Fruit fly (Drosophila melanogaster) whole organism, embryonic: ENCODE results near the gene puc.
A peak's percentile ranks its signal among the peaks of the same experiment; 100 is the strongest.

Source experiments
- BEAF-32 ChIP-seq: fragments of 200-800 bp; sonication (Bioruptor generic); optimal IDR thresholded peaks from 3 replicates; lab custom pipeline; 2017; ENCODE audit warnings: missing biosample characterization, missing genetic modification characterization, mild to moderate bottlenecking, moderate library complexity, missing genetic modification reagents
- CG10209 ChIP-seq: fragments of 200-800 bp; sonication (Bioruptor generic); optimal IDR thresholded peaks from 3 replicates; lab custom pipeline; 2017; ENCODE audit warnings: missing biosample characterization, mild to moderate bottlenecking, missing genetic modification characterization, missing genetic modification reagents
- CG10366 ChIP-seq: fragments of 200-800 bp; sonication (Bioruptor generic); IDR thresholded peaks from 2 replicates; pipeline ENCODE4 v1.3.6; 2022; ENCODE audit warnings: missing biosample characterization, missing genetic modification characterization
- CG11085 ChIP-seq: fragments of 200-800 bp; sonication (Bioruptor generic); IDR thresholded peaks from 2 replicates; pipeline ENCODE4 v1.3.6; 2022; ENCODE audit warnings: missing biosample characterization, missing genetic modification characterization
- CG15479 ChIP-seq: fragments of 200-800 bp; sonication (Bioruptor generic); optimal IDR thresholded peaks from 3 replicates; lab custom pipeline; 2019; ENCODE audit warnings: missing biosample characterization, mild to moderate bottlenecking, missing genetic modification characterization, moderate library complexity
- CG16813 ChIP-seq: fragments of 200-800 bp; sonication (Bioruptor generic); IDR thresholded peaks from 3 replicates; pipeline ENCODE4 v1.3.6; 2022; ENCODE audit warnings: missing biosample characterization, missing genetic modification characterization; ENCODE audit not compliant: partially characterized antibody
- CG17385 ChIP-seq: fragments of 200-800 bp; sonication (Bioruptor generic); optimal IDR thresholded peaks from 3 replicates; lab custom pipeline; 2018; ENCODE audit warnings: missing biosample characterization, mild to moderate bottlenecking, missing genetic modification characterization
- CG17568 ChIP-seq: fragments of 200-800 bp; sonication (Bioruptor generic); optimal IDR thresholded peaks from 2 replicates; lab custom pipeline; 2018; ENCODE audit warnings: missing biosample characterization, mild to moderate bottlenecking, missing genetic modification characterization, moderate library complexity
- CG17612 ChIP-seq: fragments of 200-800 bp; sonication (Bioruptor generic); IDR thresholded peaks from 2 replicates; pipeline ENCODE4 v1.3.6; 2022; ENCODE audit warnings: missing biosample characterization, missing genetic modification characterization
- CG1792 ChIP-seq: fragments of 200-800 bp; sonication (Bioruptor generic); optimal IDR thresholded peaks from 2 replicates; lab custom pipeline; 2016; ENCODE audit warnings: missing biosample characterization, missing genetic modification characterization
- CG18599 ChIP-seq: fragments of 200-800 bp; sonication (Bioruptor generic); optimal IDR thresholded peaks from 3 replicates; lab custom pipeline; 2017; ENCODE audit warnings: missing biosample characterization, missing genetic modification characterization, mild to moderate bottlenecking, moderate library complexity, missing genetic modification reagents
- CG18619 ChIP-seq: fragments of 200-800 bp; sonication (Bioruptor generic); optimal IDR thresholded peaks from 3 replicates; lab custom pipeline; 2017; ENCODE audit warnings: missing biosample characterization, mild to moderate bottlenecking, missing genetic modification characterization
- CG30020 ChIP-seq: fragments of 200-800 bp; optimal IDR thresholded peaks from 2 replicates; lab custom pipeline; 2019; ENCODE audit warnings: missing biosample characterization, mild to moderate bottlenecking, missing genetic modification characterization, moderate library complexity
- CG3838 ChIP-seq: fragments of 200-800 bp; sonication (Bioruptor generic); optimal IDR thresholded peaks from 3 replicates; lab custom pipeline; 2016; ENCODE audit warnings: missing biosample characterization, missing genetic modification characterization
- CG4707 ChIP-seq: fragments of 200-800 bp; sonication (Bioruptor generic); optimal IDR thresholded peaks from 2 replicates; lab custom pipeline; 2018; ENCODE audit warnings: missing biosample characterization, mild to moderate bottlenecking, missing genetic modification characterization, moderate library complexity
- CG7928 ChIP-seq: fragments of 200-800 bp; sonication (Bioruptor generic); optimal IDR thresholded peaks from 2 replicates; lab custom pipeline; 2017; ENCODE audit warnings: missing biosample characterization, mild to moderate bottlenecking, missing genetic modification characterization
- CG9817 ChIP-seq: fragments of 200-800 bp; sonication (Bioruptor generic); optimal IDR thresholded peaks from 2 replicates; lab custom pipeline; 2018; ENCODE audit warnings: missing biosample characterization, mild to moderate bottlenecking, missing genetic modification characterization, moderate library complexity
- D19A ChIP-seq: fragments of 200-800 bp; optimal IDR thresholded peaks from 3 replicates; lab custom pipeline; 2019; ENCODE audit warnings: missing biosample characterization, mild to moderate bottlenecking, missing genetic modification characterization, moderate library complexity
- E2f2 ChIP-seq: fragments of 200-800 bp; sonication (Bioruptor generic); IDR thresholded peaks from 2 replicates; pipeline ENCODE4 v1.3.6; 2022; ENCODE audit warnings: missing biosample characterization, missing genetic modification characterization
- HHEX ChIP-seq: fragments of 200-800 bp; sonication (Bioruptor generic); optimal IDR thresholded peaks from 3 replicates; lab custom pipeline; 2017; ENCODE audit warnings: missing biosample characterization, mild to moderate bottlenecking, missing genetic modification characterization, missing genetic modification reagents
- Hsf ChIP-seq: fragments of 200-800 bp; sonication (Bioruptor generic); optimal IDR thresholded peaks from 3 replicates; lab custom pipeline; 2016; ENCODE audit warnings: missing biosample characterization, missing genetic modification characterization
- NK7.1 ChIP-seq: fragments of 200-800 bp; sonication (Bioruptor generic); optimal IDR thresholded peaks from 3 replicates; lab custom pipeline; 2016; ENCODE audit warnings: missing biosample characterization, missing genetic modification characterization
- Nf-YC ChIP-seq: fragments of 200-800 bp; optimal IDR thresholded peaks from 3 replicates; lab custom pipeline; 2019; ENCODE audit warnings: missing biosample characterization, mild to moderate bottlenecking, missing genetic modification characterization, moderate library complexity
- NfI ChIP-seq: fragments of 200-800 bp; sonication (Bioruptor generic); optimal IDR thresholded peaks from 3 replicates; lab custom pipeline; 2018; ENCODE audit warnings: missing biosample characterization, mild to moderate bottlenecking, missing genetic modification characterization, moderate library complexity
- Oli ChIP-seq: fragments of 200-800 bp; sonication (Bioruptor generic); optimal IDR thresholded peaks from 2 replicates; lab custom pipeline; 2018; ENCODE audit warnings: missing biosample characterization, mild to moderate bottlenecking, missing genetic modification characterization, moderate library complexity
- Sox100B ChIP-seq: fragments of 200-800 bp; sonication (Bioruptor generic); optimal IDR thresholded peaks from 3 replicates; lab custom pipeline; 2018; ENCODE audit warnings: missing biosample characterization, mild to moderate bottlenecking, missing genetic modification characterization
- Taf1 ChIP-seq: fragments of 200-800 bp; sonication (Bioruptor generic); IDR thresholded peaks from 2 replicates; pipeline ENCODE4 v1.3.6; 2022; ENCODE audit warnings: missing biosample characterization, missing genetic modification characterization
- bsh ChIP-seq, 2 experiments: fragments of 200-800 bp; sonication (Bioruptor generic); optimal IDR thresholded peaks; 2 replicates each; lab custom pipeline; 2017 to 2018; ENCODE audit warnings: mild to moderate bottlenecking in 2 of 2, missing biosample characterization in 2 of 2, missing genetic modification characterization in 2 of 2, moderate library complexity in 1 of 2
- emc ChIP-seq: fragments of 200-800 bp; sonication (Bioruptor generic); optimal IDR thresholded peaks from 2 replicates; lab custom pipeline; 2016; ENCODE audit warnings: missing biosample characterization, missing genetic modification characterization
- fru ChIP-seq: fragments of >200 bp; optimal IDR thresholded peaks from 2 replicates; lab custom pipeline; 2017
- gcm2 ChIP-seq: fragments of 200-800 bp; sonication (Bioruptor generic); optimal IDR thresholded peaks from 2 replicates; lab custom pipeline; 2016; ENCODE audit warnings: missing biosample characterization, missing genetic modification characterization
- grau ChIP-seq: fragments of 200-800 bp; optimal IDR thresholded peaks from 3 replicates; lab custom pipeline; 2019; ENCODE audit warnings: missing biosample characterization, mild to moderate bottlenecking, missing genetic modification characterization, moderate library complexity
- nom ChIP-seq: fragments of 200-800 bp; sonication (Bioruptor generic); optimal IDR thresholded peaks from 2 replicates; lab custom pipeline; 2017; ENCODE audit warnings: missing biosample characterization, missing genetic modification characterization, mild to moderate bottlenecking, moderate library complexity, missing genetic modification reagents
- pan ChIP-seq, 4 experiments: fragments of >200 bp in 3 of 4; fragments of 200-800 bp in 1 of 4; sonication (Bioruptor generic) in 1 of 4; optimal IDR thresholded peaks in 3 of 4; IDR thresholded peaks in 1 of 4; 2 replicates each; pipeline versions ENCODE4 v1.3.6 to Lab custom; 2017 to 2022; ENCODE audit warnings: missing biosample characterization in 2 of 4, missing genetic modification characterization in 2 of 4, mixed read lengths in 1 of 4
- sens ChIP-seq: fragments of 200-800 bp; sonication (Bioruptor generic); peaks from one replicate; lab custom pipeline; 2016; ENCODE audit warnings: missing biosample characterization, missing genetic modification characterization
- sqz ChIP-seq: fragments of 200-800 bp; sonication (Bioruptor generic); optimal IDR thresholded peaks from 3 replicates; lab custom pipeline; 2018; ENCODE audit warnings: missing biosample characterization, mild to moderate bottlenecking, missing genetic modification characterization
- tin ChIP-seq: fragments of 200-800 bp; sonication (Bioruptor generic); optimal IDR thresholded peaks from 3 replicates; lab custom pipeline; 2016; ENCODE audit warnings: missing biosample characterization, missing genetic modification characterization
- vvl ChIP-seq: fragments of 200-800 bp; sonication (Bioruptor generic); IDR thresholded peaks from 2 replicates; pipeline ENCODE4 v1.3.6; 2022; ENCODE audit warnings: missing biosample characterization, missing genetic modification characterization

Gene puc

DNA sequence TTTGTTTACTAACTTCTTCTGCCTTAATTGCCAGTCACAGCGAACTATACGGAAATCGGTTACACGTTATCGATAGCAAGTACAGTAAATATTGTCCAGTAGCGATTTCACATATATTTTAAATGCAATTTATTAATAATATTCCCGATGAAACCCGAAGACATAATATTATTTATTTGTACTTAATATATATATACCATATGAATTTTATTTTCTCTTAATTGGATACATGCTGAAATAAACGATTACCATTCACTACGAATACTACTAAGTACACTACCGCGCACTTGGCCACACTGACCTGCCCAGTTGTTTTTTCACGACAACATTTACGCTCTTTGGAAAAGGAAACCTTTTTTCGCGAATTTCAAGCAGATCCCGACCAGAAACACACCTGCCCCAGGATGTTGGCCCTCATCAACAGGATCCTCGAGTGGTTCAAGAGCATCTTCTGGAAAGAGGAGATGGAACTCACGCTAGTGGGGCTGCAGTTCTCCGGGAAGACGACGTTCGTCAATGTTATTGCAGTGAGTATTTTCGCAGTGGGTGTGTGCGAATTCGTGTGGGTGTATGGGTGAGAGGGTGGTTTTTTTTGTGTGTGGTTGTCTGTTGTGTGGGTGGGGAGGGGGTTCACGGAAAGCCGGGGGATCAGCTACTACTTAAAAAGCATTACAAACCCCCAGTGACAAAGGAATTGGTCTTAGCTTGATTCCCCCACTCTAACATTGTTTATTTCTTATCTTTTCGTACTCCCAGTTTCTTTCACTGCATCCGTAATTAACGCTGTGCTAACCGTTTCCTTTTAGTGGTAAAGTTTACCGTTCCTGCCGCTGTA lies 21.4 kb downstream of the puc start, which contains the start of the genes CG9667 and Arl8 (continued):
- TF ChIP-seq bsh (GFP tag; optimal IDR thresholded peaks at IDR 0.05; lab: Kevin White, UChicago) (peak in 1 of 2 experiments; percentile 68), fru (lab: Kevin White, UChicago) (no peak), CG17385 (peak; percentile 95), CG7928 (GFP tag; lab: Kevin White, UChicago) (peak; percentile 7), pan (optimal IDR thresholded peaks at IDR 0.05; lab: Kevin White, UChicago) (no peak), pan (GFP tag; optimal IDR thresholded peaks at IDR 0.05 in 1 of 2, IDR thresholded peaks at IDR 0.05 in 1 of 2) (peak in 1 of 2 experiments; percentile 54), CG1792 (no peak), gcm2 (GFP tag; lab: Kevin White, UChicago) (no peak), CG10366 (GFP tag; lab: Robert Waterston, UW) (peak; percentile 60), NK7.1 (no peak), CG9817 (tag; lab: Kevin White, UChicago) (peak; percentile 76), CG4707 (GFP tag; lab: Kevin White, UChicago) (no peak), Nf-YC (peak; percentile 66), BEAF-32 (GFP tag; lab: Kevin White, UChicago) (peak; percentile 65), CG10209 (GFP tag; lab: Kevin White, UChicago) (peak; percentile 59), NfI (GFP tag; lab: Kevin White, UChicago) (peak; percentile 51), sens (GFP tag; lab: Kevin White, UChicago) (peak; percentile 70), vvl (peak; percentile 68), CG15479 (no peak), Oli (tag; lab: Kevin White, UChicago) (peak; percentile 53), CG3838 (GFP tag; lab: Kevin White, UChicago) (no peak), Taf1 (GFP tag; lab: Robert Waterston, UW) (0 out of 2 replicates have a peak, but pooled peaks have one; percentile 34), grau (peak; percentile 99), CG17612 (GFP tag; lab: Robert Waterston, UW) (no peak), CG18619 (GFP tag; lab: Kevin White, UChicago) (peak; percentile 37), CG16813 (GFP tag; lab: Robert Waterston, UW) (0 out of 3 replicates have a peak, but pooled peaks have one; percentile 12), nom (GFP tag; lab: Kevin White, UChicago) (peak; percentile 17), sqz (GFP tag; lab: Kevin White, UChicago) (peak; percentile 17), CG30020 (tag; lab: Kevin White, UChicago) (peak; percentile 69), tin (peak; percentile 76), E2f2 (GFP tag; lab: Robert Waterston, UW) (peak; percentile 31), HHEX (GFP tag; lab: Kevin White, UChicago) (peak; percentile 54), emc (GFP tag; lab: Kevin White, UChicago) (no peak), D19A (tag; lab: Kevin White, UChicago) (peak; percentile 60), CG17568 (GFP tag; lab: Kevin White, UChicago) (peak; percentile 44), CG11085 (GFP tag; lab: Robert Waterston, UW) (peak; percentile 45; the same call in 1 of the 2 replicates), Sox100B (GFP tag; lab: Kevin White, UChicago) (peak; percentile 56), Hsf (peak; percentile 33), CG18599 (peak; percentile 66)
